Fruit fly (Drosophila melanogaster) whole organism, wandering third instar larva: ENCODE results near the gene CG32249.
A peak's percentile ranks its signal among the peaks of the same experiment; 100 is the strongest.

Experiments used
- Abd-B ChIP-seq: fragments of >200 bp; optimal IDR thresholded peaks from 2 replicates; lab custom pipeline; 2017; ENCODE audit warnings: missing biosample characterization, missing genetic modification characterization
- CG32264 ChIP-seq: fragments of 200-800 bp; sonication (Bioruptor generic); optimal IDR thresholded peaks from 2 replicates; lab custom pipeline; 2016; ENCODE audit warnings: missing biosample characterization, missing genetic modification characterization
- CrebA ChIP-seq: fragments of 200-800 bp; sonication (Bioruptor generic); optimal IDR thresholded peaks from 2 replicates; lab custom pipeline; 2016; ENCODE audit warnings: missing biosample characterization, mild to moderate bottlenecking, missing genetic modification characterization, borderline replicate concordance
- Dfd ChIP-seq: fragments of >200 bp; optimal IDR thresholded peaks from 2 replicates; lab custom pipeline; 2017; ENCODE audit warnings: missing biosample characterization, missing genetic modification characterization
- Dif ChIP-seq: fragments of 200-275, 200-300 bp; sonication (Bioruptor generic); optimal IDR thresholded peaks from 2 replicates; lab custom pipeline; 2018; ENCODE audit warnings: missing biosample characterization, missing genetic modification characterization; ENCODE audit not compliant: partially characterized antibody
- GATAd ChIP-seq: sonication (Bioruptor generic); optimal IDR thresholded peaks from 2 replicates; lab custom pipeline; 2016; ENCODE audit warnings: missing biosample characterization, missing genetic modification characterization
- HLH106 ChIP-seq: fragments of 200-800 bp; optimal IDR thresholded peaks from 3 replicates; lab custom pipeline; 2019; ENCODE audit warnings: missing biosample characterization, mild to moderate bottlenecking, missing genetic modification characterization, moderate library complexity
- Hnf4 ChIP-seq: fragments of 200-800 bp; sonication (Bioruptor generic); optimal IDR thresholded peaks from 2 replicates; lab custom pipeline; 2016; ENCODE audit warnings: missing biosample characterization, mild to moderate bottlenecking, missing genetic modification characterization
- Hr83 ChIP-seq: fragments of 200-300 bp; sonication (Bioruptor generic); optimal IDR thresholded peaks from 2 replicates; lab custom pipeline; 2016; ENCODE audit warnings: missing biosample characterization, mild to moderate bottlenecking, missing genetic modification characterization, moderate library complexity; ENCODE audit not compliant: poor library complexity, severe bottlenecking
- Jra ChIP-seq: sonication (Bioruptor generic); optimal IDR thresholded peaks from 2 replicates; lab custom pipeline; 2016; ENCODE audit warnings: missing biosample characterization, missing genetic modification characterization
- Mio ChIP-seq: sonication (Bioruptor generic); optimal IDR thresholded peaks from 2 replicates; lab custom pipeline; 2016; ENCODE audit warnings: missing biosample characterization, missing genetic modification characterization
- Myc ChIP-seq: fragments of >200 bp; optimal IDR thresholded peaks from 2 replicates; lab custom pipeline; 2017
- N ChIP-seq: fragments of >200 bp; optimal IDR thresholded peaks from 2 replicates; lab custom pipeline; 2018; ENCODE audit warnings: missing biosample characterization, missing external identifiers, missing genetic modification characterization
- OdsH ChIP-seq: fragments of 200-800 bp; sonication (Bioruptor generic); optimal IDR thresholded peaks from 2 replicates; lab custom pipeline; 2016; ENCODE audit warnings: missing biosample characterization, mild to moderate bottlenecking, missing genetic modification characterization
- Rel ChIP-seq, 2 experiments: fragments of 200-800 bp; sonication (Bioruptor generic) in 1 of 2; optimal IDR thresholded peaks; 2 replicates in 1 of 2; 3 replicates in 1 of 2; lab custom pipeline; 2016 to 2019; ENCODE audit warnings: mild to moderate bottlenecking in 2 of 2, missing biosample characterization in 2 of 2, missing genetic modification characterization in 2 of 2, moderate library complexity in 1 of 2
- Sp1 ChIP-seq: fragments of 200-800 bp; sonication (Bioruptor generic); optimal IDR thresholded peaks from 3 replicates; lab custom pipeline; 2019; ENCODE audit warnings: missing biosample characterization, mild to moderate bottlenecking, missing genetic modification characterization, moderate library complexity
- br ChIP-seq: fragments of 200-800 bp; sonication (Bioruptor generic); optimal IDR thresholded peaks from 2 replicates; lab custom pipeline; 2016; ENCODE audit warnings: missing biosample characterization, missing genetic modification characterization
- brk ChIP-seq: fragments of 200-800 bp; sonication (Bioruptor generic); optimal IDR thresholded peaks from 2 replicates; lab custom pipeline; 2016; ENCODE audit warnings: missing biosample characterization, mild to moderate bottlenecking, missing genetic modification characterization
- dl ChIP-seq, 2 experiments: fragments of 175-275, 200-275 bp in 1 of 2; fragments of 200-275 bp in 1 of 2; sonication (Bioruptor generic); optimal IDR thresholded peaks; lab custom pipeline; 2018; ENCODE audit warnings: mild to moderate bottlenecking in 2 of 2, missing biosample characterization in 2 of 2, missing genetic modification characterization in 2 of 2, moderate library complexity in 2 of 2; ENCODE audit not compliant: partially characterized antibody in 2 of 2, insufficient read depth in 1 of 2
- dmrt93B ChIP-seq: fragments of 200-800 bp; sonication (Bioruptor generic); optimal IDR thresholded peaks from 2 replicates; lab custom pipeline; 2018; ENCODE audit warnings: missing biosample characterization, mild to moderate bottlenecking, missing genetic modification characterization
- dsf ChIP-seq: sonication (Bioruptor generic); optimal IDR thresholded peaks from 2 replicates; lab custom pipeline; 2016; ENCODE audit warnings: missing biosample characterization, missing genetic modification characterization, borderline replicate concordance
- ey ChIP-seq: fragments of 200-800 bp; sonication (Bioruptor generic); optimal IDR thresholded peaks from 2 replicates; lab custom pipeline; 2016; ENCODE audit warnings: missing biosample characterization, missing genetic modification characterization
- foxo ChIP-seq, 2 experiments: fragments of 200-800 bp; sonication (Bioruptor generic); optimal IDR thresholded peaks; 2 replicates in 1 of 2; 3 replicates in 1 of 2; lab custom pipeline; 2016 to 2017; ENCODE audit warnings: missing biosample characterization in 2 of 2, missing genetic modification characterization in 2 of 2
- fru ChIP-seq: fragments of 200-800 bp; sonication (Bioruptor generic); optimal IDR thresholded peaks from 3 replicates; lab custom pipeline; 2016; ENCODE audit warnings: missing biosample characterization, mild to moderate bottlenecking, missing genetic modification characterization
- h ChIP-seq: fragments of 200-800 bp; sonication (Bioruptor generic); optimal IDR thresholded peaks from 3 replicates; lab custom pipeline; 2016; ENCODE audit warnings: missing biosample characterization, mild to moderate bottlenecking, missing genetic modification characterization
- jim ChIP-seq: fragments of 175-275, 200-325 bp; sonication (Bioruptor generic); optimal IDR thresholded peaks from 2 replicates; lab custom pipeline; 2016; ENCODE audit warnings: missing biosample characterization, mild to moderate bottlenecking, missing genetic modification characterization
- lola ChIP-seq: fragments of >200 bp; optimal IDR thresholded peaks from 2 replicates; lab custom pipeline; 2017; ENCODE audit warnings: missing biosample characterization, missing genetic modification characterization
- psq ChIP-seq: fragments of 200-800 bp; sonication (Bioruptor generic); optimal IDR thresholded peaks from 3 replicates; lab custom pipeline; 2017; ENCODE audit warnings: missing biosample characterization, mild to moderate bottlenecking, missing genetic modification characterization, moderate library complexity
- sage ChIP-seq: fragments of 200-800 bp; sonication (Bioruptor generic); optimal IDR thresholded peaks from 2 replicates; lab custom pipeline; 2016; ENCODE audit warnings: missing biosample characterization, mild to moderate bottlenecking, missing genetic modification characterization
- sv ChIP-seq: fragments of 200-800 bp; sonication (Bioruptor generic); optimal IDR thresholded peaks from 3 replicates; lab custom pipeline; 2016; ENCODE audit warnings: missing biosample characterization, missing genetic modification characterization
- tai ChIP-seq: sonication (Bioruptor generic); optimal IDR thresholded peaks from 2 replicates; lab custom pipeline; 2016; ENCODE audit warnings: missing biosample characterization, missing genetic modification characterization

CG32249 gene

dm6 chr3L:4436421-4436820 lies 33.4 kb upstream of the CG32249 start, which contains the start of gene CG15021:
TSS of gene CG15021 (plus strand) at chr3L:4436721.
- no peak for TF ChIP-seq OdsH (GFP tag; lab: Kevin White, UChicago)
- TF ChIP-seq Hnf4 = no peak
- no peak for TF ChIP-seq dsf (GFP tag; lab: Kevin White, UChicago)
- no peak for TF ChIP-seq CrebA (GFP tag; lab: Kevin White, UChicago)
- TF ChIP-seq Sp1 (GFP tag; lab: Kevin White, UChicago) = no peak
- no peak for TF ChIP-seq br (GFP tag; lab: Kevin White, UChicago)
- TF ChIP-seq CG32264 (GFP tag; lab: Kevin White, UChicago) = no peak
- TF ChIP-seq fru (GFP tag; lab: Kevin White, UChicago) = no peak
- TF ChIP-seq sage (GFP tag; lab: Kevin White, UChicago) = no peak

DNA sequence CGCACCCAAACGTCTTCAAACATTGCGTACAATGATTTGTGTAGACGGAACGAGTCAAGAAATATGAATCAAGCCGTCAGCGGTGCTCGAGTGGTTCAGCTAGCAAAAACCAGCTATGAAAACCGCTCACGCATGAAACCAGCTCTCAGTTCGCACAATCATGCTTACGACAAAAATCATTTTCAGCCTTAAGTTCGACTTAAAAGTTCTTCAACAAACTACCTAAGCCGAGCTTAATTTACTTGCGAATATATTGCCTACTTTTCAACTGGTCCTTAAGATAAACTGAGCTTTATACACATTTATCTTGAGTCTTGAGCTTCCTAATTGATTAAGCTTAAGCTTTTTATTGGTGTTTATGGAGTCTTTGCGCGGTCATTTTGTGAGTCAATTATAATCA lies 29.6 kb upstream of the CG32249 start:
- TF ChIP-seq Mio (GFP tag; lab: Kevin White, UChicago) = no peak
- peak; percentile 51 for TF ChIP-seq Myc
- TF ChIP-seq, all 38 proteins: peak for 1

DNA sequence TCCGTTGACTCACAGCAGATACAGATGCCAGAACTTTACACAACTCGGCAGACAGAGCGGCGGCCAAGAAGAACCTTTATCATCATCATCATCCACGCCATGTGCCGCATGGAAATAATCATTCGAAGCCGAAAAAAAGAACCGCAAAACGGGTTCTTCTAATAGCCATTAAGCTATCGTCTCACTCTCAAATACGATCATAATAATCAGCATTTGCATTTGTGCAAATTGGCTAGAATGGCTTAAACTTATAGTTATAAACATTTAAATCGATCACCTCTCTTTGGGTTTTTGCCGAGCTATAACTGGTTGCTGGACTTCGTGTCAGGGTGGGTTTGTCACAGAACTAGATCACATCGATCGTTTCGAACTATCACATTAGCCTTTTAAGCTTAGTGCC lies 27.6 kb upstream of the CG32249 start:
- no peak for TF ChIP-seq br (GFP tag; lab: Kevin White, UChicago)
- no peak for TF ChIP-seq Dfd (GFP tag; lab: Kevin White, UChicago)
- TF ChIP-seq Hr83 (GFP tag; lab: Kevin White, UChicago) = no peak
- TF ChIP-seq HLH106 (tag; lab: Kevin White, UChicago) = no peak
- no peak for TF ChIP-seq Jra (GFP tag; lab: Kevin White, UChicago)
- TF ChIP-seq Rel (GFP tag; optimal IDR thresholded peaks at IDR 0.05; lab: Kevin White, UChicago) = no peak
- no peak for TF ChIP-seq Rel (tag; optimal IDR thresholded peaks at IDR 0.05; lab: Kevin White, UChicago)
- no peak for TF ChIP-seq sv (GFP tag; lab: Kevin White, UChicago)
- TF ChIP-seq GATAd (GFP tag; lab: Kevin White, UChicago) = no peak
- no peak for TF ChIP-seq jim (GFP tag; lab: Kevin White, UChicago)
- TF ChIP-seq fru (GFP tag; lab: Kevin White, UChicago) = no peak
- TF ChIP-seq Dif (GFP tag; lab: Kevin White, UChicago) = no peak
- no peak for TF ChIP-seq Abd-B (GFP tag; lab: Kevin White, UChicago)
- TF ChIP-seq Hnf4 = no peak
- TF ChIP-seq dl (GFP tag; optimal IDR thresholded peaks at IDR 0.05; lab: Kevin White, UChicago; ENCODE audit: insufficient read depth in 1 of 2, partially characterized antibody in 2 of 2) = no peak

- TF ChIP-seq OdsH (GFP tag; lab: Kevin White, UChicago) (no peak), lola (GFP tag; lab: Kevin White, UChicago) (no peak), Myc (no peak), dmrt93B (no peak), brk (GFP tag; lab: Kevin White, UChicago) (no peak), Dif (GFP tag; lab: Kevin White, UChicago) (no peak), sage (GFP tag; lab: Kevin White, UChicago) (no peak), tai (GFP tag; lab: Kevin White, UChicago) (no peak), dl (GFP tag; optimal IDR thresholded peaks at IDR 0.05; lab: Kevin White, UChicago; ENCODE audit: insufficient read depth in 1 of 2, partially characterized antibody in 2 of 2) (no peak), ey (GFP tag; lab: Kevin White, UChicago) (no peak), h (GFP tag; lab: Kevin White, UChicago) (no peak), Rel (GFP tag; optimal IDR thresholded peaks at IDR 0.05; lab: Kevin White, UChicago) (no peak), Rel (tag; optimal IDR thresholded peaks at IDR 0.05; lab: Kevin White, UChicago) (no peak), Jra (GFP tag; lab: Kevin White, UChicago) (no peak), foxo (GFP tag; optimal IDR thresholded peaks at IDR 0.05; lab: Kevin White, UChicago) (no peak), sv (GFP tag; lab: Kevin White, UChicago) (no peak), N (GFP tag; lab: Kevin White, UChicago) (no peak), psq (GFP tag; lab: Kevin White, UChicago) (no peak)
Observed at dm6 chr3L:4445824-4446223, 24.0 kb upstream of the CG32249 start.
